Worm (Caenorhabditis elegans) whole organism, late embryonic: ENCODE results near the gene srg-42.

Experiments
- F13H6.1 ChIP-seq: sonication (generic microtip); optimal IDR thresholded peaks from 2 replicates; lab custom pipeline; 2016; ENCODE audit warnings: missing genetic modification characterization, missing compliant biosample characterization
- che-1 ChIP-seq: sonication (generic microtip); optimal IDR thresholded peaks from 2 replicates; lab custom pipeline; 2016; ENCODE audit warnings: mild to moderate bottlenecking, missing genetic modification characterization, missing compliant biosample characterization
- fkh-10 ChIP-seq: fragments of 150-350 bp; optimal IDR thresholded peaks from 2 replicates; lab custom pipeline; 2014; ENCODE audit warnings: missing biosample characterization, missing genetic modification reagents, missing genetic modification characterization
- lin-11 ChIP-seq: fragments of 200-800 bp; sonication (Bioruptor generic); optimal IDR thresholded peaks from 2 replicates; lab custom pipeline; 2018; ENCODE audit warnings: mild to moderate bottlenecking, missing genetic modification characterization, missing compliant biosample characterization
- nhr-11 ChIP-seq: fragments of 150-350 bp; optimal IDR thresholded peaks from 2 replicates; lab custom pipeline; 2014; ENCODE audit warnings: missing biosample characterization, missing genetic modification characterization
- odd-2 ChIP-seq: sonication (generic microtip); optimal IDR thresholded peaks from 2 replicates; lab custom pipeline; 2017; ENCODE audit warnings: antibody characterized with exemption, mild to moderate bottlenecking, missing genetic modification characterization, missing compliant biosample characterization
- pax-1 ChIP-seq: fragments of 150-350 bp; optimal IDR thresholded peaks from 2 replicates; lab custom pipeline; 2014; ENCODE audit warnings: missing biosample characterization, missing genetic modification characterization
- pha-4 ChIP-seq: fragments of 150-350 bp; optimal IDR thresholded peaks from 2 replicates; lab custom pipeline; 2018; ENCODE audit warnings: missing biosample characterization, missing genetic modification reagents, missing genetic modification characterization
- pqm-1 ChIP-seq: sonication (generic microtip); optimal IDR thresholded peaks from 2 replicates; lab custom pipeline; 2016; ENCODE audit warnings: missing genetic modification characterization, missing compliant biosample characterization
- unc-86 ChIP-seq: sonication (generic microtip); optimal IDR thresholded peaks from 2 replicates; lab custom pipeline; 2016; ENCODE audit warnings: missing genetic modification characterization, missing compliant biosample characterization

ce11 chrV:11177577-11177976, 19.7 kb upstream of the srg-42 start, which contains the start of gene gpa-1:
- no peak for TF ChIP-seq pax-1 (tag; lab: Kevin White, UChicago)
- TF ChIP-seq che-1 (tag; lab: Kevin White, UChicago) = no peak
- no peak for TF ChIP-seq F13H6.1 (tag; lab: Kevin White, UChicago)
- TF ChIP-seq unc-86 = no peak
- no peak for TF ChIP-seq pqm-1 (tag; lab: Kevin White, UChicago)
- TF ChIP-seq lin-11 (tag; lab: Kevin White, UChicago) = no peak
- TF ChIP-seq pha-4 (tag; lab: Kevin White, UChicago) = no peak
- no peak for TF ChIP-seq nhr-11 (tag; lab: Kevin White, UChicago)
- no peak for TF ChIP-seq fkh-10 (GFP tag; lab: Kevin White, UChicago)
- TF ChIP-seq odd-2 (tag; lab: Kevin White, UChicago) = no peak
